Worm (Caenorhabditis elegans) whole organism, early embryonic: Measurements from ENCODE around the gene C50E3.15.

Source experiments
- B0310.2 ChIP-seq: sonication (generic microtip); optimal IDR thresholded peaks from 2 replicates; lab custom pipeline; 2016; ENCODE audit warnings: mild to moderate bottlenecking, missing genetic modification characterization, missing compliant biosample characterization
- F13C5.2 ChIP-seq: sonication (generic microtip); optimal IDR thresholded peaks from 2 replicates; lab custom pipeline; 2017; ENCODE audit warnings: mild to moderate bottlenecking, missing genetic modification characterization, inconsistent platforms, missing compliant biosample characterization
- aly-1 ChIP-seq: sonication (generic microtip); optimal IDR thresholded peaks from 2 replicates; lab custom pipeline; 2016; ENCODE audit warnings: missing genetic modification characterization, missing compliant biosample characterization
- ama-1 ChIP-seq: fragments of 150-350 bp; optimal IDR thresholded peaks from 2 replicates; lab custom pipeline; 2014
- ceh-13 ChIP-seq: fragments of 200-800 bp; sonication (Bioruptor generic); optimal IDR thresholded peaks from 2 replicates; lab custom pipeline; 2018; ENCODE audit warnings: mild to moderate bottlenecking, missing genetic modification characterization, missing compliant biosample characterization
- ceh-36 ChIP-seq: sonication (generic microtip); optimal IDR thresholded peaks from 2 replicates; lab custom pipeline; 2016; ENCODE audit warnings: missing genetic modification characterization, inconsistent platforms, missing compliant biosample characterization
- ets-7 ChIP-seq: sonication (generic microtip); optimal IDR thresholded peaks from 2 replicates; lab custom pipeline; 2016; ENCODE audit warnings: missing genotype, missing genetic modification characterization, missing compliant biosample characterization
- flt-1 ChIP-seq: fragments of 200-800 bp; sonication (Bioruptor generic); IDR thresholded peaks from 2 replicates; pipeline ENCODE4 v1.3.6; 2022; ENCODE audit warnings: missing genetic modification characterization, missing compliant biosample characterization
- hmbx-1 ChIP-seq: sonication (generic microtip); optimal IDR thresholded peaks from 2 replicates; lab custom pipeline; 2016; ENCODE audit warnings: mild to moderate bottlenecking, missing genetic modification characterization, missing compliant biosample characterization
- hmg-4 ChIP-seq: fragments of 200-800 bp; sonication (Bioruptor generic); optimal IDR thresholded peaks from 2 replicates; lab custom pipeline; 2018; ENCODE audit warnings: mild to moderate bottlenecking, missing genetic modification characterization, missing compliant biosample characterization
- hnd-1 ChIP-seq: sonication (generic microtip); optimal IDR thresholded peaks from 2 replicates; lab custom pipeline; 2016; ENCODE audit warnings: missing genetic modification characterization, missing compliant biosample characterization
- pes-1 ChIP-seq: fragments of 200-800 bp; sonication (Bioruptor generic); IDR thresholded peaks from 2 replicates; pipeline ENCODE4 v1.3.6; 2022; ENCODE audit warnings: missing genetic modification reagents, missing genetic modification characterization, missing compliant biosample characterization
- scrt-1 ChIP-seq: fragments of 200-800 bp; sonication (Bioruptor generic); IDR thresholded peaks from 2 replicates; pipeline ENCODE4 v1.3.6; 2022; ENCODE audit warnings: missing genetic modification characterization, missing compliant biosample characterization
- sea-1 ChIP-seq: fragments of 200-800 bp; sonication (Bioruptor generic); conservative IDR thresholded peaks from 2 replicates; pipeline ENCODE4 v1.3.6; 2022; ENCODE audit warnings: missing genetic modification characterization, missing compliant biosample characterization
- tbx-11 ChIP-seq: fragments of 200-800 bp; sonication (Bioruptor generic); IDR thresholded peaks from 2 replicates; pipeline ENCODE4 v1.3.6; 2022; ENCODE audit warnings: missing genetic modification characterization, missing compliant biosample characterization
- tbx-37 ChIP-seq: fragments of 200-800 bp; sonication (Bioruptor generic); conservative IDR thresholded peaks from 2 replicates; pipeline ENCODE4 v1.3.6; 2022; ENCODE audit warnings: missing genetic modification reagents, missing genetic modification characterization, missing compliant biosample characterization
- tra-4 ChIP-seq: sonication (generic microtip); optimal IDR thresholded peaks from 2 replicates; lab custom pipeline; 2017; ENCODE audit warnings: missing genetic modification characterization, missing compliant biosample characterization

Gene C50E3.15

DNA sequence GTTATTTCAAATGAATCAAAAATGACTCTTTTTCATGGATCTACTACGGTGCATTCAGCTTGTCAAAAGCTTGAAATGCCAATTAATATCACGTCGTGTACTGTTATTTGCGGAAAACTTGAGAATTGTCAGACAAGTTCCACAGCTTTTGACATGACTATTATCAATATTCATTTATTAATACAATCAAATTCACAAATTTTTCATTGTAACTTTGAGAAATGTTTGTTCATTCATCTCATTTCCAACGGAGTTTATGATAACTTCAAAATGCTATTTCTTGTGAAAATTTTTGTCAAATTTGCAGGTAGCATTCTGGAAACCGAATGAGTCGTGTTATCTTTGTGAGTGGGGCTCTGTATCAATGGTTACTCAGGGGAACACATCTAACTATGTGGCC, at the start of gene C50E3.15:
Gene C50E3.15 (plus strand): TSS at position 301 of the 400 bp plus-strand sequence.
- no peak for TF ChIP-seq flt-1 (GFP tag; lab: Robert Waterston, UW)
- TF ChIP-seq scrt-1 (GFP tag; lab: Robert Waterston, UW) = no peak
- no peak for TF ChIP-seq ceh-36 (tag; lab: Kevin White, UChicago)
- TF ChIP-seq tbx-11 (GFP tag; lab: Robert Waterston, UW) = no peak
- TF ChIP-seq B0310.2 (tag; lab: Kevin White, UChicago) = no peak
- TF ChIP-seq sea-1 (GFP tag; lab: Robert Waterston, UW) = no peak
- no peak for TF ChIP-seq hnd-1 (tag; lab: Kevin White, UChicago)
- no peak for TF ChIP-seq F13C5.2 (tag; lab: Kevin White, UChicago)
- TF ChIP-seq ama-1 (lab: Kevin White, UChicago) = no peak
- no peak for TF ChIP-seq tbx-37
- no peak for TF ChIP-seq pes-1 (GFP tag; lab: Robert Waterston, UW)
- TF ChIP-seq tra-4 = no peak

- TF ChIP-seq hmg-4 (GFP tag; lab: Kevin White, UChicago) = no peak
- no peak for TF ChIP-seq F13C5.2 (tag; lab: Kevin White, UChicago)
- no peak for TF ChIP-seq tra-4
- no peak for TF ChIP-seq tbx-11 (GFP tag; lab: Robert Waterston, UW)
- no peak for TF ChIP-seq sea-1 (GFP tag; lab: Robert Waterston, UW)
- no peak for TF ChIP-seq hnd-1 (tag; lab: Kevin White, UChicago)
These were observed 47.9 kb upstream of the C50E3.15 start, which contains the start of gene clec-212 for ce11 chrV:7570290-7570689. TSS of gene clec-212 (minus strand) at chrV:7570390.

DNA sequence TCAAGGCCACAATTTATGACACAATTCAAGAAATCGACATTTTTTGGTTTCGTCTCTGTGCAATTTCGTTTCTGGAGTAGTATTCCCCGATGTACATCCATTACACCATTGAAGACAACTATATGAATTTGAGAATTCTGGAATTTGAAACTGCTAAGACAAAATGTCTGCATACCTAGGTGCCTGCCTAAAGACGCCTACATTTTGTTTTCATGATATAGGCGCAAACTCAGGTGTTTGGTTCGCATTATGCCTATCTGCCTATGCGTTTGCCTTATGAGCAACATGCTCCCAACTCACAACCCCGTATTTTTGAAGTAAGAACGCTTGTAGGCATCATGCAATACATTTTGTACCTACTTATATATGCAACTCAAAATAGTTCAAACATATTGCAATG, 47.3 kb upstream of the C50E3.15 start, which contains the start of gene F19F10.14:
Gene F19F10.14 (minus strand): TSS at position 101 of the 400 bp plus-strand sequence.
- TF ChIP-seq ets-7 (tag; lab: Kevin White, UChicago) (no peak), tbx-37 (no peak), F13C5.2 (tag; lab: Kevin White, UChicago) (no peak), tra-4 (no peak), hmg-4 (GFP tag; lab: Kevin White, UChicago) (no peak), hmbx-1 (tag; lab: Kevin White, UChicago) (no peak), scrt-1 (GFP tag; lab: Robert Waterston, UW) (no peak), ama-1 (lab: Kevin White, UChicago) (no peak), tbx-11 (GFP tag; lab: Robert Waterston, UW) (no peak), B0310.2 (tag; lab: Kevin White, UChicago) (no peak), hnd-1 (tag; lab: Kevin White, UChicago) (no peak), flt-1 (GFP tag; lab: Robert Waterston, UW) (no peak), ceh-36 (tag; lab: Kevin White, UChicago) (no peak), ceh-13 (GFP tag; lab: Kevin White, UChicago) (no peak), sea-1 (GFP tag; lab: Robert Waterston, UW) (no peak), aly-1 (no peak)

ce11 chrV:7575563-7575962, 42.7 kb upstream of the C50E3.15 start, which contains the start of the genes snu-66 and ints-9:
TSS of gene snu-66 (minus strand) at chrV:7575670.
TSS of gene ints-9 (plus strand) at chrV:7575802.
- TF ChIP-seq ceh-13 (GFP tag; lab: Kevin White, UChicago) (no peak), B0310.2 (tag; lab: Kevin White, UChicago) (no peak), tbx-11 (GFP tag; lab: Robert Waterston, UW) (no peak), F13C5.2 (tag; lab: Kevin White, UChicago) (no peak), scrt-1 (GFP tag; lab: Robert Waterston, UW) (no peak), hnd-1 (tag; lab: Kevin White, UChicago) (no peak), hmbx-1 (tag; lab: Kevin White, UChicago) (no peak), tbx-37 (no peak), aly-1 (no peak), ets-7 (tag; lab: Kevin White, UChicago) (no peak), pes-1 (GFP tag; lab: Robert Waterston, UW) (no peak), tra-4 (no peak)

DNA sequence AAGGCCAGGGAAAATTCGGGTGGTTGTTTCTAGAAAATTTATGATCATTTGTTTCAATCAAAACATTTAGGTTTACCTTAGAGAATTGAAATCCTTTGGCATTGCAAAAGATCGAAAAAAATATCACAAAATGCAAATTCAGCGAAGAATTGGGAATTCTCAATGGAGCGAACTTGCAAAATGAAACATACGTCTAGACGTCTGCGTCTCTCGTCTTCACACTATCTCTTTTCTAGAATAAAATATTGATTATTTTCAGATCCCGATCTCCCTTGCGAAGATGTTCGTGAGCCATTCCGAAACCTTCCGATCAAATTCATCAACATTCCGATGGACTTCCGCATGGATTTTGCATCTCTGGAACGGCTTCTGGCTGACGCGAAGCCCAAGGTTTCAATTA, 37.8 kb upstream of the C50E3.15 start, which contains the start of gene ets-6:
Gene ets-6 (minus strand): TSS at position 169 of the 400 bp plus-strand sequence.
- TF ChIP-seq tbx-37 = no peak
- TF ChIP-seq tra-4 = no peak
- TF ChIP-seq ets-7 (tag; lab: Kevin White, UChicago) = no peak
- TF ChIP-seq F13C5.2 (tag; lab: Kevin White, UChicago) = no peak
- TF ChIP-seq ceh-13 (GFP tag; lab: Kevin White, UChicago) = no peak
- TF ChIP-seq ceh-36 (tag; lab: Kevin White, UChicago) = no peak
- TF ChIP-seq hnd-1 (tag; lab: Kevin White, UChicago) = no peak
- TF ChIP-seq tbx-11 (GFP tag; lab: Robert Waterston, UW) = no peak
- no peak for TF ChIP-seq hmg-4 (GFP tag; lab: Kevin White, UChicago)
- TF ChIP-seq pes-1 (GFP tag; lab: Robert Waterston, UW) = no peak
- no peak for TF ChIP-seq aly-1

ce11 chrV:7587637-7588036, 30.6 kb upstream of the C50E3.15 start, which contains the start of the genes F19F10.11 and C50E3.5:
TSS of gene F19F10.11 (minus strand) at chrV:7587704.
TSS of gene C50E3.5 (plus strand) at chrV:7587996.
- TF ChIP-seq hnd-1 (tag; lab: Kevin White, UChicago) (no peak), hmg-4 (GFP tag; lab: Kevin White, UChicago) (no peak), tbx-11 (GFP tag; lab: Robert Waterston, UW) (no peak), F13C5.2 (tag; lab: Kevin White, UChicago) (peak; percentile 34), sea-1 (GFP tag; lab: Robert Waterston, UW) (no peak)

- TF ChIP-seq scrt-1 (GFP tag; lab: Robert Waterston, UW) (no peak), hmg-4 (GFP tag; lab: Kevin White, UChicago) (no peak), tra-4 (no peak), F13C5.2 (tag; lab: Kevin White, UChicago) (no peak), flt-1 (GFP tag; lab: Robert Waterston, UW) (no peak), ets-7 (tag; lab: Kevin White, UChicago) (no peak), aly-1 (no peak), hmbx-1 (tag; lab: Kevin White, UChicago) (no peak), sea-1 (GFP tag; lab: Robert Waterston, UW) (no peak), pes-1 (GFP tag; lab: Robert Waterston, UW) (no peak), ama-1 (lab: Kevin White, UChicago) (no peak), ceh-36 (tag; lab: Kevin White, UChicago) (no peak), ceh-13 (GFP tag; lab: Kevin White, UChicago) (no peak), hnd-1 (tag; lab: Kevin White, UChicago) (no peak), tbx-11 (GFP tag; lab: Robert Waterston, UW) (no peak), tbx-37 (no peak), B0310.2 (tag; lab: Kevin White, UChicago) (no peak)
These were observed 27.8 kb upstream of the C50E3.15 start, which contains the start of gene C50E3.6 for ce11 chrV:7590454-7590853. TSS of gene C50E3.6 (minus strand) at chrV:7590554.
